Worm (Caenorhabditis elegans) whole organism, L4 larva: ENCODE results near the gene nipa-1.

Experiments
- lin-39 ChIP-seq: fragments of 150-350 bp; optimal IDR thresholded peaks from 2 replicates; lab custom pipeline; 2014; ENCODE audit warnings: missing biosample characterization, missing genetic modification reagents, missing genetic modification characterization
- pha-4 ChIP-seq, 2 experiments: fragments of 150-350 bp in 1 of 2; fragments of 200-800 bp in 1 of 2; sonication (Bioruptor generic) in 1 of 2; IDR thresholded peaks in 1 of 2; optimal IDR thresholded peaks in 1 of 2; 2 replicates each; pipeline versions ENCODE4 v1.3.6 to Lab custom; 2014 to 2022; ENCODE audit warnings: missing genetic modification characterization in 2 of 2, missing genetic modification reagents in 2 of 2, missing biosample characterization in 1 of 2, missing compliant biosample characterization in 1 of 2
- zag-1 ChIP-seq: fragments of 150-350 bp; optimal IDR thresholded peaks from 2 replicates; lab custom pipeline; 2014; ENCODE audit warnings: missing biosample characterization, missing genetic modification characterization
- ztf-11 ChIP-seq: fragments of 150-350 bp; optimal IDR thresholded peaks from 2 replicates; lab custom pipeline; 2014; ENCODE audit warnings: missing biosample characterization, missing genetic modification characterization

DNA sequence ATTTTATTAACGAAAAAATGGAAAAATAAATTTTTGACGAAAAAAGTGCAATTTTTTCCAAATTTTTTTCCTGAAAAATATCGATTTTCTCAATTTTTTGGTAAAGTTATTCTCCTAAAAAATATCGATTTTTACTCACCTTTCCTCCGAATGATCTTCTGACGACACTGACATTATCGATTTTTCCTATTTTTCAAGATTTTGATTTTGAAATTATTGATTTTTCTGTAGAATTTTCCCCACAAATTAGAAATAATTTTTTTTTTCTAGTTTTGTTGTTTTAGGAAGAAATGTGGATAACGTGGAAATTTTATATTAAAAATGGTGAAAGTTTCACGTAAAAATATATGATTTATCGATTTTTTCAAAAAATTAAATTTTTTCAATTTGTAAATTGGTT, 15.4 kb downstream of the nipa-1 start:
- TF ChIP-seq ztf-11 (tag; lab: Kevin White, UChicago) (no peak), lin-39 (no peak), zag-1 (no peak), pha-4 (GFP tag; IDR thresholded peaks at IDR 0.05; lab: Robert Waterston, UW) (no peak), pha-4 (tag; optimal IDR thresholded peaks at IDR 0.05; lab: Kevin White, UChicago) (no peak)
